Fruit fly (Drosophila melanogaster) whole organism, embryonic: ENCODE data around the gene Aatf.

Source experiments
- Abd-B ChIP-seq: fragments of 200-800 bp; sonication (Bioruptor generic); optimal IDR thresholded peaks from 2 replicates; lab custom pipeline; 2018; ENCODE audit warnings: missing biosample characterization, mild to moderate bottlenecking, missing genetic modification characterization, moderate library complexity
- Antp ChIP-seq: fragments of 200-800 bp; sonication (Bioruptor generic); optimal IDR thresholded peaks from 3 replicates; lab custom pipeline; 2016; ENCODE audit warnings: missing biosample characterization, missing genetic modification characterization
- CG10274 ChIP-seq: fragments of 200-800 bp; sonication (Bioruptor generic); optimal IDR thresholded peaks from 3 replicates; lab custom pipeline; 2017; ENCODE audit warnings: missing biosample characterization, mild to moderate bottlenecking, missing genetic modification characterization
- CG11085 ChIP-seq: fragments of 200-800 bp; sonication (Bioruptor generic); IDR thresholded peaks from 2 replicates; pipeline ENCODE4 v1.3.6; 2022; ENCODE audit warnings: missing biosample characterization, missing genetic modification characterization
- CG14667 ChIP-seq: fragments of 200-800 bp; sonication (Bioruptor generic); IDR thresholded peaks from 2 replicates; pipeline ENCODE4 v1.3.6; 2022; ENCODE audit warnings: missing biosample characterization, missing genetic modification characterization
- CG14860 ChIP-seq: fragments of 200-800 bp; sonication (Bioruptor generic); IDR thresholded peaks from 3 replicates; pipeline ENCODE4 v1.3.6; 2022; ENCODE audit warnings: missing biosample characterization, missing genetic modification characterization; ENCODE audit not compliant: partially characterized antibody
- CG1603 ChIP-seq: fragments of 200-800 bp; sonication (Bioruptor generic); optimal IDR thresholded peaks from 2 replicates; lab custom pipeline; 2019; ENCODE audit warnings: missing biosample characterization, mild to moderate bottlenecking, missing genetic modification characterization, moderate library complexity
- CG16779 ChIP-seq: fragments of 200-800 bp; sonication (Bioruptor generic); IDR thresholded peaks from 2 replicates; pipeline ENCODE4 v1.3.6; 2022; ENCODE audit warnings: missing biosample characterization, missing genetic modification characterization
- CG17385 ChIP-seq: fragments of 200-800 bp; sonication (Bioruptor generic); optimal IDR thresholded peaks from 3 replicates; lab custom pipeline; 2018; ENCODE audit warnings: missing biosample characterization, mild to moderate bottlenecking, missing genetic modification characterization
- CG17829 ChIP-seq: fragments of 200-800 bp; optimal IDR thresholded peaks from 2 replicates; lab custom pipeline; 2019; ENCODE audit warnings: missing biosample characterization, mild to moderate bottlenecking, missing genetic modification characterization, moderate library complexity
- CG2120 ChIP-seq: fragments of 200-800 bp; sonication (Bioruptor generic); optimal IDR thresholded peaks from 3 replicates; lab custom pipeline; 2016; ENCODE audit warnings: missing biosample characterization, missing genetic modification characterization
- CG2678 ChIP-seq: fragments of 200-800 bp; sonication (Bioruptor generic); optimal IDR thresholded peaks from 3 replicates; lab custom pipeline; 2019; ENCODE audit warnings: missing biosample characterization, mild to moderate bottlenecking, missing genetic modification characterization, moderate library complexity
- CG30431 ChIP-seq: fragments of 200-800 bp; sonication (Bioruptor generic); optimal IDR thresholded peaks from 2 replicates; lab custom pipeline; 2017; ENCODE audit warnings: missing biosample characterization, missing genetic modification characterization
- CG32532 ChIP-seq: fragments of 200-800 bp; sonication (Bioruptor generic); IDR thresholded peaks from 2 replicates; pipeline ENCODE4 v1.3.6; 2022; ENCODE audit warnings: missing biosample characterization, missing genetic modification characterization
- CG34376 ChIP-seq: fragments of 200-800 bp; sonication (Bioruptor generic); optimal IDR thresholded peaks from 2 replicates; lab custom pipeline; 2018; ENCODE audit warnings: missing biosample characterization, mild to moderate bottlenecking, missing genetic modification characterization
- CG6854 ChIP-seq: fragments of 200-800 bp; sonication (Bioruptor generic); optimal IDR thresholded peaks from 3 replicates; lab custom pipeline; 2017; ENCODE audit warnings: missing biosample characterization, mild to moderate bottlenecking, missing genetic modification characterization
- CG7357 ChIP-seq: fragments of 200-800 bp; sonication (Bioruptor generic); IDR thresholded peaks from 3 replicates; pipeline ENCODE4 v1.3.6; 2022; ENCODE audit warnings: missing biosample characterization, missing genetic modification characterization
- Dbx ChIP-seq: fragments of 200-800 bp; sonication (Bioruptor generic); IDR thresholded peaks from 3 replicates; pipeline ENCODE4 v1.3.6; 2022; ENCODE audit warnings: missing biosample characterization, missing genetic modification characterization
- Dll ChIP-seq: fragments of 200-800 bp; sonication (Bioruptor generic); IDR thresholded peaks from 4 replicates; pipeline ENCODE4 v1.3.6; 2022; ENCODE audit warnings: missing biosample characterization, missing genetic modification characterization; ENCODE audit not compliant: partially characterized antibody
- Drgx ChIP-seq: fragments of 200-800 bp; sonication (Bioruptor generic); IDR thresholded peaks from 2 replicates; pipeline ENCODE4 v1.3.6; 2022; ENCODE audit warnings: missing biosample characterization, missing genetic modification characterization
- HHEX ChIP-seq: fragments of 200-800 bp; sonication (Bioruptor generic); optimal IDR thresholded peaks from 3 replicates; lab custom pipeline; 2017; ENCODE audit warnings: missing biosample characterization, mild to moderate bottlenecking, missing genetic modification characterization, missing genetic modification reagents
- HLH4C ChIP-seq: fragments of 200-800 bp; sonication (Bioruptor generic); IDR thresholded peaks from 3 replicates; pipeline ENCODE4 v1.3.6; 2022; ENCODE audit warnings: missing biosample characterization, missing genetic modification characterization; ENCODE audit not compliant: partially characterized antibody
- HLHmδ ChIP-seq: fragments of 200-800 bp; sonication (Bioruptor generic); optimal IDR thresholded peaks from 2 replicates; lab custom pipeline; 2018; ENCODE audit warnings: missing biosample characterization, mild to moderate bottlenecking, missing genetic modification characterization, moderate library complexity
- HmgZ ChIP-seq: fragments of 200-800 bp; sonication (Bioruptor generic); optimal IDR thresholded peaks from 2 replicates; lab custom pipeline; 2018; ENCODE audit warnings: missing biosample characterization, mild to moderate bottlenecking, missing genetic modification characterization
- Hsf ChIP-seq: fragments of 200-800 bp; sonication (Bioruptor generic); optimal IDR thresholded peaks from 3 replicates; lab custom pipeline; 2016; ENCODE audit warnings: missing biosample characterization, missing genetic modification characterization
- Max ChIP-seq: fragments of 200-800 bp; sonication (Bioruptor generic); optimal IDR thresholded peaks from 2 replicates; lab custom pipeline; 2016; ENCODE audit warnings: missing biosample characterization, mild to moderate bottlenecking, missing genetic modification characterization
- Myb ChIP-seq: fragments of 200-800 bp; sonication (Bioruptor generic); optimal IDR thresholded peaks from 2 replicates; lab custom pipeline; 2016; ENCODE audit warnings: missing biosample characterization, missing genetic modification characterization
- Nf-YA ChIP-seq: fragments of 200-800 bp; sonication (Bioruptor generic); IDR thresholded peaks from 2 replicates; pipeline ENCODE4 v1.3.6; 2022; ENCODE audit warnings: missing biosample characterization, missing genetic modification characterization
- Oli ChIP-seq: fragments of 200-800 bp; sonication (Bioruptor generic); optimal IDR thresholded peaks from 2 replicates; lab custom pipeline; 2018; ENCODE audit warnings: missing biosample characterization, mild to moderate bottlenecking, missing genetic modification characterization, moderate library complexity
- Opbp ChIP-seq: fragments of 200-800 bp; sonication (Bioruptor generic); IDR thresholded peaks from 3 replicates; pipeline ENCODE4 v1.3.6; 2022; ENCODE audit warnings: missing biosample characterization, missing genetic modification characterization; ENCODE audit not compliant: partially characterized antibody
- Poxn ChIP-seq: fragments of 200-800 bp; sonication (Bioruptor generic); IDR thresholded peaks from 2 replicates; pipeline ENCODE4 v1.3.6; 2022; ENCODE audit warnings: missing biosample characterization, missing genetic modification characterization
- Sry-δ ChIP-seq: fragments of 200-800 bp; sonication (Bioruptor generic); optimal IDR thresholded peaks from 2 replicates; lab custom pipeline; 2016; ENCODE audit warnings: missing biosample characterization, missing genetic modification characterization
- Ssrp ChIP-seq: fragments of 200-800 bp; sonication (Bioruptor generic); optimal IDR thresholded peaks from 2 replicates; lab custom pipeline; 2018; ENCODE audit warnings: missing biosample characterization, mild to moderate bottlenecking, missing genetic modification characterization, moderate library complexity
- ato ChIP-seq: fragments of 200-800 bp; sonication (Bioruptor generic); IDR thresholded peaks from 2 replicates; pipeline ENCODE4 v1.3.6; 2022; ENCODE audit warnings: missing biosample characterization, missing genetic modification characterization; ENCODE audit not compliant: partially characterized antibody
- bab2 ChIP-seq: fragments of 200-800 bp; sonication (Bioruptor generic); optimal IDR thresholded peaks from 2 replicates; lab custom pipeline; 2016; ENCODE audit warnings: missing biosample characterization, missing genetic modification characterization
- croc ChIP-seq: fragments of 200-800 bp; sonication (Bioruptor generic); conservative IDR thresholded peaks from 3 replicates; pipeline ENCODE4 v1.3.6; 2022; ENCODE audit warnings: missing biosample characterization, missing genetic modification characterization
- dm ChIP-seq: fragments of 200-800 bp; sonication (Bioruptor generic); optimal IDR thresholded peaks from 3 replicates; lab custom pipeline; 2016; ENCODE audit warnings: missing biosample characterization, missing genetic modification characterization
- fd64A ChIP-seq: fragments of 200-800 bp; sonication (Bioruptor generic); optimal IDR thresholded peaks from 3 replicates; lab custom pipeline; 2018; ENCODE audit warnings: missing biosample characterization, mild to moderate bottlenecking, missing genetic modification characterization
- gcm2 ChIP-seq: fragments of 200-800 bp; sonication (Bioruptor generic); optimal IDR thresholded peaks from 2 replicates; lab custom pipeline; 2016; ENCODE audit warnings: missing biosample characterization, missing genetic modification characterization
- ind ChIP-seq: fragments of 200-800 bp; sonication (Bioruptor generic); optimal IDR thresholded peaks from 3 replicates; lab custom pipeline; 2016; ENCODE audit warnings: missing biosample characterization, missing genetic modification characterization
- kni ChIP-seq: fragments of 200-800 bp; sonication (Bioruptor generic); optimal IDR thresholded peaks from 3 replicates; lab custom pipeline; 2017; ENCODE audit warnings: mild to moderate bottlenecking, missing biosample characterization, missing genetic modification reagents, missing genetic modification characterization
- nerfin-1 ChIP-seq: fragments of 200-800 bp; sonication (Bioruptor generic); optimal IDR thresholded peaks from 3 replicates; lab custom pipeline; 2019; ENCODE audit warnings: missing biosample characterization, mild to moderate bottlenecking, missing genetic modification characterization, moderate library complexity
- p53 ChIP-seq: fragments of 200-800 bp; sonication (Bioruptor generic); optimal IDR thresholded peaks from 2 replicates; lab custom pipeline; 2016; ENCODE audit warnings: missing biosample characterization, missing genetic modification characterization
- peb ChIP-seq: fragments of 200-800 bp; sonication (Bioruptor generic); IDR thresholded peaks from 2 replicates; pipeline ENCODE4 v1.3.6; 2022; ENCODE audit warnings: missing biosample characterization, missing genetic modification characterization
- pros ChIP-seq: fragments of 200-800 bp; sonication (Bioruptor generic); optimal IDR thresholded peaks from 3 replicates; lab custom pipeline; 2019; ENCODE audit warnings: missing biosample characterization, mild to moderate bottlenecking, missing genetic modification characterization, moderate library complexity
- run ChIP-seq: fragments of 200-800 bp; sonication (Bioruptor generic); optimal IDR thresholded peaks from 3 replicates; lab custom pipeline; 2018; ENCODE audit warnings: missing biosample characterization, mild to moderate bottlenecking, missing genetic modification characterization
- sima ChIP-seq: fragments of 200-800 bp; sonication (Bioruptor generic); optimal IDR thresholded peaks from 2 replicates; lab custom pipeline; 2016; ENCODE audit warnings: missing biosample characterization, missing genetic modification characterization
- slbo ChIP-seq: fragments of 200-800 bp; sonication (Bioruptor generic); IDR thresholded peaks from 2 replicates; pipeline ENCODE4 v1.3.6; 2022; ENCODE audit warnings: missing biosample characterization, missing genetic modification characterization
- sr ChIP-seq: fragments of 200-800 bp; sonication (Bioruptor generic); IDR thresholded peaks from 3 replicates; pipeline ENCODE4 v1.3.6; 2022; ENCODE audit warnings: missing biosample characterization, missing genetic modification characterization
- ssp ChIP-seq: fragments of 200-800 bp; sonication (Bioruptor generic); IDR thresholded peaks from 2 replicates; pipeline ENCODE4 v1.3.6; 2022; ENCODE audit warnings: missing biosample characterization, missing genetic modification characterization
- tgo ChIP-seq: fragments of 200-800 bp; sonication (Bioruptor generic); IDR thresholded peaks from 3 replicates; pipeline ENCODE4 v1.3.6; 2022; ENCODE audit warnings: missing biosample characterization, missing genetic modification characterization
- tna ChIP-seq: fragments of 200-800 bp; sonication (Bioruptor generic); IDR thresholded peaks from 2 replicates; pipeline ENCODE4 v1.3.6; 2022; ENCODE audit warnings: missing biosample characterization, missing genetic modification characterization; ENCODE audit not compliant: partially characterized antibody

The Aatf gene

dm6 chr2L:6717460-6717859, at the start of gene Aatf (continued):
- TF ChIP-seq Dbx (peak; percentile 52; the same call in 2 of the 3 replicates), CG30431 (GFP tag; lab: Kevin White, UChicago) (no peak), ind (no peak), HmgZ (tag; lab: Kevin White, UChicago) (peak; percentile 32), CG10274 (GFP tag; lab: Kevin White, UChicago) (no peak), CG7357 (no peak), bab2 (no peak), HHEX (no peak), kni (no peak), Ssrp (tag; lab: Kevin White, UChicago) (no peak), Poxn (GFP tag; lab: Robert Waterston, UW) (no peak), CG14667 (no peak), dm (GFP tag; lab: Kevin White, UChicago) (peak; percentile 94), Oli (tag; lab: Kevin White, UChicago) (no peak), nerfin-1 (tag; lab: Kevin White, UChicago) (no peak), CG32532 (GFP tag; lab: Robert Waterston, UW) (no peak), Max (peak; percentile 66), Nf-YA (no peak), Hsf (no peak), slbo (GFP tag; lab: Robert Waterston, UW) (no peak), CG34376 (no peak), Drgx (GFP tag; lab: Robert Waterston, UW) (no peak), CG11085 (GFP tag; lab: Robert Waterston, UW) (no peak), CG2678 (no peak), CG1603 (tag; lab: Kevin White, UChicago) (peak; percentile 64), CG16779 (no peak), Opbp (peak; percentile 82; the same call in 2 of the 3 replicates), CG17385 (GFP tag; lab: Kevin White, UChicago) (no peak), peb (no peak), sr (GFP tag; lab: Robert Waterston, UW) (no peak), p53 (GFP tag; lab: Kevin White, UChicago) (no peak), CG6854 (GFP tag; lab: Kevin White, UChicago) (no peak), CG2120 (GFP tag; lab: Kevin White, UChicago) (peak; percentile 7), pros (GFP tag; lab: Kevin White, UChicago) (no peak), run (tag; lab: Kevin White, UChicago) (no peak), CG17829 (peak; percentile 22), Sry-δ (peak; percentile 97), Myb (GFP tag; lab: Kevin White, UChicago) (peak; percentile 47), CG14860 (GFP tag; lab: Robert Waterston, UW) (peak; percentile 59; the same call in 2 of the 3 replicates), HLHmδ (GFP tag; lab: Kevin White, UChicago) (no peak), ssp (GFP tag; lab: Robert Waterston, UW) (no peak), sima (GFP tag; lab: Kevin White, UChicago) (no peak), fd64A (GFP tag; lab: Kevin White, UChicago) (no peak), tgo (GFP tag; lab: Robert Waterston, UW) (no peak), gcm2 (GFP tag; lab: Kevin White, UChicago) (no peak), HLH4C (peak; percentile 71), Antp (peak; percentile 13), croc (GFP tag; lab: Robert Waterston, UW) (no peak), ato (GFP tag; lab: Robert Waterston, UW) (peak; percentile 64), tna (peak; percentile 72), Dll (peak; percentile 89), Abd-B (GFP tag; lab: Kevin White, UChicago) (no peak)
